Fruit fly (Drosophila melanogaster) whole organism, embryonic: Measurements from ENCODE around the gene CG4709.

Experiments
- Aef1 ChIP-seq: fragments of 200-800 bp; sonication (Bioruptor generic); IDR thresholded peaks from 3 replicates; pipeline ENCODE4 v1.3.6; 2022; ENCODE audit warnings: missing biosample characterization, missing genetic modification characterization
- Atf-2 ChIP-seq: fragments of 200-800 bp; sonication (Bioruptor generic); optimal IDR thresholded peaks from 2 replicates; lab custom pipeline; 2016; ENCODE audit warnings: missing biosample characterization, missing genetic modification characterization
- BtbVII ChIP-seq: fragments of 200-800 bp; sonication (Bioruptor generic); optimal IDR thresholded peaks from 3 replicates; lab custom pipeline; 2017; ENCODE audit warnings: missing biosample characterization, mild to moderate bottlenecking, missing genetic modification characterization
- CG10267 ChIP-seq: fragments of 200-800 bp; sonication (Bioruptor generic); optimal IDR thresholded peaks from 2 replicates; lab custom pipeline; 2018; ENCODE audit warnings: missing biosample characterization, mild to moderate bottlenecking, missing genetic modification characterization, moderate library complexity
- CG11093 ChIP-seq: fragments of 200-800 bp; sonication (Bioruptor generic); IDR thresholded peaks from 3 replicates; pipeline ENCODE4 v1.3.6; 2022; ENCODE audit warnings: missing biosample characterization, missing genetic modification characterization
- CG12236 ChIP-seq: fragments of 200-800 bp; sonication (Bioruptor generic); optimal IDR thresholded peaks from 2 replicates; lab custom pipeline; 2016; ENCODE audit warnings: missing biosample characterization, missing genetic modification characterization
- CG1233 ChIP-seq: fragments of 200-800 bp; sonication (Bioruptor generic); optimal IDR thresholded peaks from 4 replicates; lab custom pipeline; 2018; ENCODE audit warnings: missing biosample characterization, mild to moderate bottlenecking, missing genetic modification characterization
- CG13123 ChIP-seq: fragments of 200-800 bp; sonication (Bioruptor generic); optimal IDR thresholded peaks from 2 replicates; lab custom pipeline; 2016; ENCODE audit warnings: missing biosample characterization, missing genetic modification characterization
- CG15269 ChIP-seq: fragments of 200-800 bp; sonication (Bioruptor generic); optimal IDR thresholded peaks from 2 replicates; lab custom pipeline; 2018; ENCODE audit warnings: missing biosample characterization, mild to moderate bottlenecking, missing genetic modification characterization, moderate library complexity
- CG17612 ChIP-seq: fragments of 200-800 bp; sonication (Bioruptor generic); IDR thresholded peaks from 2 replicates; pipeline ENCODE4 v1.3.6; 2022; ENCODE audit warnings: missing biosample characterization, missing genetic modification characterization
- CG17802 ChIP-seq: fragments of 200-800 bp; sonication (Bioruptor generic); optimal IDR thresholded peaks from 2 replicates; lab custom pipeline; 2018; ENCODE audit warnings: missing biosample characterization, mild to moderate bottlenecking, missing genetic modification characterization, moderate library complexity
- CG17829 ChIP-seq: fragments of 200-800 bp; optimal IDR thresholded peaks from 2 replicates; lab custom pipeline; 2019; ENCODE audit warnings: missing biosample characterization, mild to moderate bottlenecking, missing genetic modification characterization, moderate library complexity
- CG17912 ChIP-seq: fragments of 200-800 bp; sonication (Bioruptor generic); optimal IDR thresholded peaks from 2 replicates; lab custom pipeline; 2018; ENCODE audit warnings: missing biosample characterization, mild to moderate bottlenecking, missing genetic modification characterization
- CG30020 ChIP-seq: fragments of 200-800 bp; optimal IDR thresholded peaks from 2 replicates; lab custom pipeline; 2019; ENCODE audit warnings: missing biosample characterization, mild to moderate bottlenecking, missing genetic modification characterization, moderate library complexity
- CG4328 ChIP-seq: fragments of 200-800 bp; sonication (Bioruptor generic); optimal IDR thresholded peaks from 3 replicates; lab custom pipeline; 2017; ENCODE audit warnings: missing biosample characterization, missing genetic modification reagents, missing genetic modification characterization
- CG5953 ChIP-seq: fragments of 200-800 bp; sonication (Bioruptor generic); IDR thresholded peaks from 2 replicates; pipeline ENCODE4 v1.3.6; 2022; ENCODE audit warnings: missing biosample characterization, missing genetic modification characterization
- CG8359 ChIP-seq: fragments of 200-800 bp; sonication (Bioruptor generic); optimal IDR thresholded peaks from 2 replicates; lab custom pipeline; 2017; ENCODE audit warnings: missing biosample characterization, mild to moderate bottlenecking, missing genetic modification characterization, borderline replicate concordance
- CG8924 ChIP-seq: fragments of 200-800 bp; optimal IDR thresholded peaks from 3 replicates; lab custom pipeline; 2019; ENCODE audit warnings: missing biosample characterization, mild to moderate bottlenecking, missing genetic modification characterization, moderate library complexity
- CG8944 ChIP-seq: fragments of 200-800 bp; sonication (Bioruptor generic); optimal IDR thresholded peaks from 3 replicates; lab custom pipeline; 2016; ENCODE audit warnings: missing biosample characterization, missing genetic modification characterization
- CG9932 ChIP-seq: fragments of 200-800 bp; sonication (Bioruptor generic); IDR thresholded peaks from 2 replicates; pipeline ENCODE4 v1.3.6; 2022; ENCODE audit warnings: missing biosample characterization, missing genetic modification characterization
- Chrac-16 ChIP-seq: fragments of 200-800 bp; sonication (Bioruptor generic); optimal IDR thresholded peaks from 3 replicates; lab custom pipeline; 2016; ENCODE audit warnings: missing biosample characterization, missing genetic modification characterization
- Dp ChIP-seq: fragments of 200-800 bp; sonication (Bioruptor generic); optimal IDR thresholded peaks from 2 replicates; lab custom pipeline; 2018; ENCODE audit warnings: missing biosample characterization, mild to moderate bottlenecking, missing genetic modification characterization, moderate library complexity
- Dref ChIP-seq: fragments of 200-800 bp; sonication (Bioruptor generic); IDR thresholded peaks from 2 replicates; pipeline ENCODE4 v1.3.6; 2022; ENCODE audit warnings: missing biosample characterization, missing genetic modification characterization
- E2f2 ChIP-seq: fragments of 200-800 bp; sonication (Bioruptor generic); IDR thresholded peaks from 2 replicates; pipeline ENCODE4 v1.3.6; 2022; ENCODE audit warnings: missing biosample characterization, missing genetic modification characterization
- Gug ChIP-seq: fragments of 200-800 bp; sonication (Bioruptor generic); IDR thresholded peaks from 4 replicates; pipeline ENCODE4 v1.3.6; 2022; ENCODE audit warnings: missing biosample characterization, missing genetic modification characterization
- Hr3 ChIP-seq: fragments of 200-800 bp; sonication (Bioruptor generic); optimal IDR thresholded peaks from 3 replicates; lab custom pipeline; 2016; ENCODE audit warnings: missing biosample characterization, missing genetic modification characterization
- Nf-YB ChIP-seq: fragments of 200-800 bp; sonication (Bioruptor generic); optimal IDR thresholded peaks from 3 replicates; lab custom pipeline; 2019; ENCODE audit warnings: missing biosample characterization, mild to moderate bottlenecking, missing genetic modification characterization, moderate library complexity
- Oaz ChIP-seq: fragments of 200-800 bp; sonication (Bioruptor generic); IDR thresholded peaks from 2 replicates; pipeline ENCODE4 v1.3.6; 2022; ENCODE audit warnings: missing biosample characterization, missing genetic modification characterization
- Spps ChIP-seq: fragments of 200-800 bp; sonication (Bioruptor generic); optimal IDR thresholded peaks from 2 replicates; lab custom pipeline; 2018; ENCODE audit warnings: missing biosample characterization, mild to moderate bottlenecking, missing genetic modification characterization
- Tbp ChIP-seq: fragments of >200 bp; optimal IDR thresholded peaks from 2 replicates; lab custom pipeline; 2018; ENCODE audit warnings: missing biosample characterization, missing genetic modification characterization
- az2 ChIP-seq: fragments of 200-800 bp; sonication (Bioruptor generic); optimal IDR thresholded peaks from 3 replicates; lab custom pipeline; 2016; ENCODE audit warnings: missing biosample characterization, missing genetic modification characterization
- btn ChIP-seq: fragments of 200-800 bp; sonication (Bioruptor generic); optimal IDR thresholded peaks from 2 replicates; lab custom pipeline; 2016; ENCODE audit warnings: missing biosample characterization, missing genetic modification characterization
- chm ChIP-seq: fragments of 200-800 bp; sonication (Bioruptor generic); IDR thresholded peaks from 2 replicates; pipeline ENCODE4 v1.3.6; 2022; ENCODE audit warnings: missing biosample characterization, missing genetic modification characterization
- crc ChIP-seq: fragments of 200-800 bp; sonication (Bioruptor generic); optimal IDR thresholded peaks from 2 replicates; lab custom pipeline; 2016; ENCODE audit warnings: missing biosample characterization, missing genetic modification characterization
- cwo ChIP-seq: fragments of 200-800 bp; sonication (Bioruptor generic); optimal IDR thresholded peaks from 3 replicates; lab custom pipeline; 2017; ENCODE audit warnings: missing biosample characterization, missing genetic modification characterization, mild to moderate bottlenecking, moderate library complexity, missing genetic modification reagents
- dati ChIP-seq: fragments of 200-800 bp; sonication (Bioruptor generic); IDR thresholded peaks from 2 replicates; pipeline ENCODE4 v1.3.6; 2022; ENCODE audit warnings: missing biosample characterization, missing genetic modification characterization
- dimm ChIP-seq: fragments of 200-800 bp; sonication (Bioruptor generic); IDR thresholded peaks from 2 replicates; pipeline ENCODE4 v1.3.6; 2022; ENCODE audit warnings: missing biosample characterization, missing genetic modification characterization
- emc ChIP-seq: fragments of 200-800 bp; sonication (Bioruptor generic); optimal IDR thresholded peaks from 2 replicates; lab custom pipeline; 2016; ENCODE audit warnings: missing biosample characterization, missing genetic modification characterization
- fd96Cb ChIP-seq: fragments of 200-800 bp; sonication (Bioruptor generic); optimal IDR thresholded peaks from 2 replicates; lab custom pipeline; 2018; ENCODE audit warnings: missing biosample characterization, mild to moderate bottlenecking, missing genetic modification characterization, moderate library complexity
- grau ChIP-seq: fragments of 200-800 bp; optimal IDR thresholded peaks from 3 replicates; lab custom pipeline; 2019; ENCODE audit warnings: missing biosample characterization, mild to moderate bottlenecking, missing genetic modification characterization, moderate library complexity
- grn ChIP-seq: fragments of 200-800 bp; sonication (Bioruptor generic); optimal IDR thresholded peaks from 3 replicates; lab custom pipeline; 2017; ENCODE audit warnings: missing biosample characterization, missing genetic modification characterization
- jigr1 ChIP-seq: fragments of 200-800 bp; sonication (Bioruptor generic); IDR thresholded peaks from 3 replicates; pipeline ENCODE4 v1.3.6; 2022; ENCODE audit warnings: missing biosample characterization, missing genetic modification characterization
- kah ChIP-seq: fragments of 200-800 bp; sonication (Bioruptor generic); optimal IDR thresholded peaks from 2 replicates; lab custom pipeline; 2018; ENCODE audit warnings: missing biosample characterization, mild to moderate bottlenecking, missing genetic modification characterization
- kay ChIP-seq: fragments of 200-800 bp; sonication (Bioruptor generic); optimal IDR thresholded peaks from 2 replicates; lab custom pipeline; 2016; ENCODE audit warnings: missing biosample characterization, missing genetic modification characterization
- kni ChIP-seq: fragments of 200-800 bp; sonication (Bioruptor generic); optimal IDR thresholded peaks from 3 replicates; lab custom pipeline; 2017; ENCODE audit warnings: mild to moderate bottlenecking, missing biosample characterization, missing genetic modification reagents, missing genetic modification characterization
- lmd ChIP-seq: fragments of 200-800 bp; sonication (Bioruptor generic); IDR thresholded peaks from 2 replicates; pipeline ENCODE4 v1.3.6; 2022; ENCODE audit warnings: missing biosample characterization, missing genetic modification characterization
- lov ChIP-seq, 2 experiments: fragments of 200-800 bp in 1 of 2; fragments of >200 bp in 1 of 2; sonication (Bioruptor generic) in 1 of 2; IDR thresholded peaks in 1 of 2; optimal IDR thresholded peaks in 1 of 2; 2 replicates in 1 of 2; 3 replicates in 1 of 2; pipeline versions ENCODE4 v1.3.6 to Lab custom; 2017 to 2022; ENCODE audit warnings: missing biosample characterization in 1 of 2, missing genetic modification characterization in 1 of 2
- pb ChIP-seq: fragments of 200-800 bp; sonication (Bioruptor generic); optimal IDR thresholded peaks from 3 replicates; lab custom pipeline; 2016; ENCODE audit warnings: missing biosample characterization, missing genetic modification characterization
- ro ChIP-seq: fragments of 200-800 bp; sonication (Bioruptor generic); IDR thresholded peaks from 2 replicates; pipeline ENCODE4 v1.3.6; 2022; ENCODE audit warnings: missing biosample characterization, missing genetic modification characterization
- schlank ChIP-seq: fragments of 200-800 bp; sonication (Bioruptor generic); optimal IDR thresholded peaks from 2 replicates; lab custom pipeline; 2018; ENCODE audit warnings: missing biosample characterization, mild to moderate bottlenecking, missing genetic modification characterization
- so ChIP-seq: fragments of 200-800 bp; sonication (Bioruptor generic); IDR thresholded peaks from 3 replicates; pipeline ENCODE4 v1.3.6; 2022; ENCODE audit warnings: missing biosample characterization, missing genetic modification characterization
- stc ChIP-seq: fragments of 200-800 bp; sonication (Bioruptor generic); IDR thresholded peaks from 2 replicates; pipeline ENCODE4 v1.3.6; 2022; ENCODE audit warnings: missing biosample characterization, missing genetic modification characterization

Gene CG4709

dm6 chr2L:9963603-9964042, 9.5 kb downstream of the CG4709 start, which contains the start of gene CG5850 (continued):
- TF ChIP-seq kni (GFP tag; lab: Kevin White, UChicago) (no peak), E2f2 (peak; percentile 65), CG9932 (GFP tag; lab: Robert Waterston, UW) (no peak), grn (GFP tag; lab: Kevin White, UChicago) (no peak), CG11093 (no peak), kah (GFP tag; lab: Kevin White, UChicago) (no peak), CG17612 (GFP tag; lab: Robert Waterston, UW) (no peak), Aef1 (GFP tag; lab: Robert Waterston, UW) (no peak), grau (tag; lab: Kevin White, UChicago) (peak; percentile 9), Hr3 (GFP tag; lab: Kevin White, UChicago) (no peak), CG8359 (no peak), ro (GFP tag; lab: Robert Waterston, UW) (no peak), CG5953 (GFP tag; lab: Robert Waterston, UW) (no peak), CG12236 (GFP tag; lab: Kevin White, UChicago) (no peak), crc (GFP tag; lab: Kevin White, UChicago) (no peak), Spps (no peak), Nf-YB (GFP tag; lab: Kevin White, UChicago) (peak; percentile 3), CG8924 (tag; lab: Kevin White, UChicago) (peak; percentile 31), CG17912 (GFP tag; lab: Kevin White, UChicago) (no peak), dati (GFP tag; lab: Robert Waterston, UW) (no peak), CG10267 (tag; lab: Kevin White, UChicago) (peak; percentile 70), CG8944 (GFP tag; lab: Kevin White, UChicago) (no peak), chm (GFP tag; lab: Robert Waterston, UW) (no peak), jigr1 (no peak), Oaz (GFP tag; lab: Robert Waterston, UW) (no peak), Dref (GFP tag; lab: Robert Waterston, UW) (no peak), fd96Cb (no peak), stc (no peak), Dp (peak; percentile 61), CG30020 (tag; lab: Kevin White, UChicago) (peak; percentile 48), dimm (GFP tag; lab: Robert Waterston, UW) (no peak), CG4328 (GFP tag; lab: Kevin White, UChicago) (no peak), CG1233 (GFP tag; lab: Kevin White, UChicago) (no peak), Gug (GFP tag; lab: Robert Waterston, UW) (no peak), Atf-2 (GFP tag; lab: Kevin White, UChicago) (no peak), emc (GFP tag; lab: Kevin White, UChicago) (no peak), kay (no peak), CG17802 (tag; lab: Kevin White, UChicago) (no peak), az2 (GFP tag; lab: Kevin White, UChicago) (no peak), CG17829 (peak; percentile 33), so (no peak), btn (GFP tag; lab: Kevin White, UChicago) (no peak), BtbVII (no peak), Chrac-16 (GFP tag; lab: Kevin White, UChicago) (no peak), pb (no peak), CG15269 (tag; lab: Kevin White, UChicago) (no peak), cwo (no peak), lov (optimal IDR thresholded peaks at IDR 0.05; lab: Kevin White, UChicago) (no peak), lov (GFP tag; IDR thresholded peaks at IDR 0.05; lab: Robert Waterston, UW) (no peak), Tbp (no peak), lmd (no peak), schlank (tag; lab: Kevin White, UChicago) (no peak), CG13123 (GFP tag; lab: Kevin White, UChicago) (no peak)
